Worm (Caenorhabditis elegans): Measurements from ENCODE around the gene lys-2.

The lys-2 gene

DNA sequence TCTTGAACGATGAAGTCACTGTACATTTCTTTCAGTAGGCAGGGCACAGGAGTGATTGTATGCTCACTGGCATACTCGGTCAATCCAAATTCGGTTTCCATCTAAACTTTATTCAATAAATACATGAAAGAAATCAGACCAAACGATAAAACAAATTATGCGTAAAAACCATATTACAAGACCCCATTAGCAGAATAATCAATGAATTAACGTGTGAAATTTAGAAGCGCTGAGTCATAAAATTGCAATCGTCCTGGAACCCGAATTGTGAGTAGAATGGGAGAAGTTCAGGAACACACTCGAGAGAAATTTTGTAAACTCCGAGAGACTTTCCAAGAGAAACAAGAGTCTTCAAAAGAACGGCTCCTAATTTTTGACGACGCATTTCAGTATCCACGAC is 38.2 kb upstream of the lys-2 start, which contains the start of gene B0024.11:
Gene B0024.11, minus strand, starts transcription at position 101 of the 400 bp plus-strand sequence.
- no peak for TF ChIP-seq ceh-22 (tag; optimal IDR thresholded peaks at IDR 0.05)
- no peak for TF ChIP-seq unc-86 (tag; optimal IDR thresholded peaks at IDR 0.05)

DNA sequence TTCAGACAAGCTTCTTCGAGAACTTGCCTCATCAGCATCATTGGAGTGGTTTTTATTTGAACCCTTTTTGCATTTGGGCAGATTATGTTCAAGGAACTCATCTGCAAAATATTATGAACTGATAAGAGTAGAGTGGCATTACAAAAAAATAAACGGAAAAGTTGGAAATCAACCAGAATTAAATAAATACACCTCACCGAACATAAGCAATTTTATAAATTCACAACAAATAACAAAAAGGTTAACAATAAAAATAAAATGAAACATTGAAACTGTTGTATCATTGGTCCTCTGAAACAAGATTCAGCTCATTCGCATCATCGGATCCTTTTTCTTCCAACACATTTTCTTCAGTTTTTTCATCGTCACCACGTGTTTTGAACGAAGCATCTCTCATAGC is 36.0 kb upstream of the lys-2 start, which contains the start of gene asps-1:
Gene asps-1, minus strand, starts transcription at position 101 of the 400 bp plus-strand sequence.
- no peak for TF ChIP-seq ceh-2 (tag; optimal IDR thresholded peaks at IDR 0.05)
- no peak for TF ChIP-seq pha-2 (tag; optimal IDR thresholded peaks at IDR 0.05)
- no peak for TF ChIP-seq pros-1 (tag; optimal IDR thresholded peaks at IDR 0.05)
- no peak for TF ChIP-seq ets-4 (tag; optimal IDR thresholded peaks at IDR 0.05)
- TF ChIP-seq eyg-1 (tag; optimal IDR thresholded peaks at IDR 0.05), result no peak
- TF ChIP-seq pax-1 (tag; optimal IDR thresholded peaks at IDR 0.05), result no peak
- TF ChIP-seq odd-2 (tag; optimal IDR thresholded peaks at IDR 0.05), result no peak
- no peak for TF ChIP-seq F13H6.1 (tag; optimal IDR thresholded peaks at IDR 0.05)
- TF ChIP-seq fax-1 (tag; optimal IDR thresholded peaks at IDR 0.05), result no peak
- no peak for TF ChIP-seq elt-2 (tag; optimal IDR thresholded peaks at IDR 0.05)
- no peak for TF ChIP-seq K09A11.1 (tag; optimal IDR thresholded peaks at IDR 0.05; ENCODE audit: insufficient read depth)
- no peak for TF ChIP-seq ceh-14 (tag; optimal IDR thresholded peaks at IDR 0.05)
- no peak for TF ChIP-seq syd-9 (tag; optimal IDR thresholded peaks at IDR 0.05)
- no peak for TF ChIP-seq ref-2 (tag; optimal IDR thresholded peaks at IDR 0.05)
- no peak for TF ChIP-seq pqm-1 (tag; optimal IDR thresholded peaks at IDR 0.05)
- TF ChIP-seq ztf-16 (tag; optimal IDR thresholded peaks at IDR 0.05), result no peak
- no peak for TF ChIP-seq sdc-2 (tag; optimal IDR thresholded peaks at IDR 0.05)
- no peak for TF ChIP-seq zip-5 (tag; optimal IDR thresholded peaks at IDR 0.05)

DNA sequence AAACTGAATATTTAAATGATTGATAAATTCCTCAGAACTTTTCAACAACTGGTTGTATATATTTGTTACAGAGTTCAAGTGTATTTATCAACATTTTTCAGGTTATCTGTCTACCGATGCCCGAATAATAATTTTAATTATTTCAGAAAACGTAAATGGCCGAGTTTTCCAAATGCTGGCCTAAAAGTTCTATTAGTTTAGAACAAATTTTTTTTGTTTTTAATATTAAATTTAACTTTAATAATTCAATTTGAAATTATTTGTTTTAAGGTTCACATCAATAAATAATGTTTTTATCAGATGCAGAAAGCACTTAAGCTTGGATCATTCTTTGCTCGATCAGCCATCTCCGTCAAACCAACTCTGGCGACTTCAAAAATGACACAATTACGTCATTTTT is 33.1 kb upstream of the lys-2 start, which contains the start of gene trx-2:
Gene trx-2, plus strand, starts transcription at position 301 of the 400 bp plus-strand sequence.
- no peak for TF ChIP-seq ceh-30 (tag; optimal IDR thresholded peaks at IDR 0.05)
- TF ChIP-seq hlh-15 (tag; optimal IDR thresholded peaks at IDR 0.05), result no peak
- TF ChIP-seq fax-1 (tag; optimal IDR thresholded peaks at IDR 0.05), result no peak
- TF ChIP-seq pax-1 (tag; optimal IDR thresholded peaks at IDR 0.05), result no peak
- TF ChIP-seq ceh-18 (tag; optimal IDR thresholded peaks at IDR 0.05), result no peak
- no peak for TF ChIP-seq elt-4 (tag; optimal IDR thresholded peaks at IDR 0.05)
- TF ChIP-seq sdc-2 (tag; optimal IDR thresholded peaks at IDR 0.05), result no peak
- TF ChIP-seq Y22D7AL.16 (tag; optimal IDR thresholded peaks at IDR 0.05), result no peak
- TF ChIP-seq rnt-1 (tag; optimal IDR thresholded peaks at IDR 0.05), result no peak
- no peak for TF ChIP-seq ttx-3 (tag; optimal IDR thresholded peaks at IDR 0.05)
- TF ChIP-seq hlh-30 (tag; optimal IDR thresholded peaks at IDR 0.05; ENCODE audit: insufficient read depth), result no peak
- no peak for TF ChIP-seq unc-42 (tag; optimal IDR thresholded peaks at IDR 0.05)
- no peak for TF ChIP-seq F13H6.1 (tag; optimal IDR thresholded peaks at IDR 0.05)
- no peak for TF ChIP-seq eyg-1 (tag; optimal IDR thresholded peaks at IDR 0.05)
- no peak for TF ChIP-seq pag-3 (tag; optimal IDR thresholded peaks at IDR 0.05; ENCODE audit: borderline replicate concordance)
- TF ChIP-seq K09A11.1 (tag; optimal IDR thresholded peaks at IDR 0.05; ENCODE audit: insufficient read depth), result no peak
- TF ChIP-seq elt-2 (tag; optimal IDR thresholded peaks at IDR 0.05), result no peak
- TF ChIP-seq pha-2 (tag; optimal IDR thresholded peaks at IDR 0.05), result no peak
- TF ChIP-seq C38D4.7 (GFP tag; optimal IDR thresholded peaks at IDR 0.05), result no peak
- TF ChIP-seq fkh-6 (tag; optimal IDR thresholded peaks at IDR 0.05), result no peak

DNA sequence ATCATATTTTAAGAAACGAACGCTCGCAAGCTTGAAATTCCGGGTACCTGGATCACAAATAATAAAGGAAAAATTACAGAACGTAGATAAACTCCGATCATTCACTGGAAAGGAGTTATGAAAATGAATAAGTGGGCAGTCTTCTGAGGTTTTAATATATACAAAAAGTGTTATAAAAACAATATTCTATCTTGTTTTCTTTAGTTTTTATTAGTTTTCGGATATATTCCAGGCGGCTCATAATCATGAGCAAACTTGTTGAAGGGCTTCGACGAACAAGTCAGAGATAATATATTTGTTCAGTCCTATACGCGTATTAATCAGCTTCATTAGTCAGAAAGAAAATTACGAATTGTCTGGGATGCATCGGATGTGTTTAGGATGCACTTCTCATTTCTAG is 32.7 kb upstream of the lys-2 start, which contains the start of gene gcy-6:
Gene gcy-6, minus strand, starts transcription at position 101 of the 400 bp plus-strand sequence.
- TF ChIP-seq gmeb-2 (tag; optimal IDR thresholded peaks at IDR 0.05), result no peak
- TF ChIP-seq unc-86 (tag; optimal IDR thresholded peaks at IDR 0.05), result no peak
- TF ChIP-seq hlh-30 (tag; optimal IDR thresholded peaks at IDR 0.05; ENCODE audit: insufficient read depth), result no peak
- TF ChIP-seq hlh-13 (GFP tag; optimal IDR thresholded peaks at IDR 0.05), result no peak
- TF ChIP-seq lim-6 (tag; optimal IDR thresholded peaks at IDR 0.05), result no peak
- no peak for TF ChIP-seq mec-3 (tag; optimal IDR thresholded peaks at IDR 0.05; ENCODE audit: borderline replicate concordance)
- TF ChIP-seq ceh-24 (tag; optimal IDR thresholded peaks at IDR 0.05), result no peak
- TF ChIP-seq ttx-3 (tag; optimal IDR thresholded peaks at IDR 0.05), result no peak
- no peak for TF ChIP-seq che-1 (tag; optimal IDR thresholded peaks at IDR 0.05)
- TF ChIP-seq pat-9 (tag; optimal IDR thresholded peaks at IDR 0.05), result no peak
- no peak for TF ChIP-seq F13H6.1 (tag; optimal IDR thresholded peaks at IDR 0.05)
- TF ChIP-seq unc-55 (GFP tag; optimal IDR thresholded peaks at IDR 0.05), result no peak
- TF ChIP-seq fkh-10 (GFP tag; optimal IDR thresholded peaks at IDR 0.05), result no peak
- TF ChIP-seq K09A11.1 (tag; optimal IDR thresholded peaks at IDR 0.05; ENCODE audit: insufficient read depth), result no peak
- no peak for TF ChIP-seq sdc-2 (tag; optimal IDR thresholded peaks at IDR 0.05)
- TF ChIP-seq sox-2 (GFP tag; IDR thresholded peaks at IDR 0.05), result no peak
- no peak for TF ChIP-seq hlh-15 (tag; optimal IDR thresholded peaks at IDR 0.05)
- no peak for TF ChIP-seq lin-11 (tag; optimal IDR thresholded peaks at IDR 0.05)
- no peak for TF ChIP-seq ets-4 (tag; optimal IDR thresholded peaks at IDR 0.05)

Measured in whole organism, late embryonic.